Fruit fly (Drosophila melanogaster): ENCODE results near the gene NimC4.

The NimC4 gene

dm6 chr2L:14021646-14022129, 25.7 kb upstream of the NimC4 start (continued):
- TF ChIP-seq Pdp1 (GFP tag; optimal IDR thresholded peaks at IDR 0.05) (peak in 1 of 2 experiments; percentile 67), CG6689 (GFP tag; IDR thresholded peaks at IDR 0.05) (no peak), GATAe (GFP tag; conservative IDR thresholded peaks at IDR 0.05) (no peak), Jarid2 (GFP tag; optimal IDR thresholded peaks at IDR 0.05) (no peak), cad (GFP tag; optimal IDR thresholded peaks at IDR 0.05) (no peak), Bteb2 (GFP tag; optimal IDR thresholded peaks at IDR 0.05) (no peak), odd (GFP tag; optimal IDR thresholded peaks at IDR 0.05) (no peak), CG2129 (GFP tag; IDR thresholded peaks at IDR 0.05; ENCODE audit: partially characterized antibody) (0 out of 2 replicates have a peak, but pooled peaks have one; percentile 14), CG12659 (GFP tag; optimal IDR thresholded peaks at IDR 0.05) (no peak), rib (GFP tag; IDR thresholded peaks at IDR 0.05) (peak; percentile 74), Aef1 (GFP tag; IDR thresholded peaks at IDR 0.05) (0 out of 3 replicates have a peak, but pooled peaks have one; percentile 8), Deaf1 (tag; optimal IDR thresholded peaks at IDR 0.05) (no peak), CG10209 (GFP tag; optimal IDR thresholded peaks at IDR 0.05) (no peak), CG32772 (GFP tag; IDR thresholded peaks at IDR 0.05) (no peak), TFAM (GFP tag; optimal IDR thresholded peaks at IDR 0.05) (no peak), CG15269 (tag; optimal IDR thresholded peaks at IDR 0.05) (no peak), CG11695 (GFP tag; IDR thresholded peaks at IDR 0.05) (no peak), bigmax (GFP tag; optimal IDR thresholded peaks at IDR 0.05) (no peak), CG5953 (GFP tag; IDR thresholded peaks at IDR 0.05) (no peak), lab (GFP tag; optimal IDR thresholded peaks at IDR 0.05) (no peak), CG6791 (GFP tag; IDR thresholded peaks at IDR 0.05; ENCODE audit: partially characterized antibody) (peak; percentile 91), CG4707 (GFP tag; optimal IDR thresholded peaks at IDR 0.05) (no peak), ap (GFP tag; IDR thresholded peaks at IDR 0.05) (no peak), Optix (GFP tag; IDR thresholded peaks at IDR 0.05) (no peak), knrl (GFP tag; IDR thresholded peaks at IDR 0.05; ENCODE audit: partially characterized antibody) (peak; percentile 44; the same call in 2 of the 3 replicates), CG10462 (GFP tag; optimal IDR thresholded peaks at IDR 0.05) (no peak), cas (GFP tag; IDR thresholded peaks at IDR 0.05) (no peak), CG7987 (GFP tag; optimal IDR thresholded peaks at IDR 0.05) (peak; percentile 63), fd102C (GFP tag; optimal IDR thresholded peaks at IDR 0.05) (no peak), CG10366 (GFP tag; IDR thresholded peaks at IDR 0.05) (no peak), NC2β (GFP tag; optimal IDR thresholded peaks at IDR 0.05) (no peak), CG1602 (GFP tag; optimal IDR thresholded peaks at IDR 0.05) (no peak), CG3838 (GFP tag; optimal IDR thresholded peaks at IDR 0.05) (no peak), Kr (GFP tag; optimal IDR thresholded peaks at IDR 0.05) (no peak), gro (GFP tag; optimal IDR thresholded peaks at IDR 0.05) (peak; percentile 60), kni (GFP tag; optimal IDR thresholded peaks at IDR 0.05) (peak; percentile 100), CG15479 (GFP tag; optimal IDR thresholded peaks at IDR 0.05) (peak; percentile 44), CG32767 (GFP tag; IDR thresholded peaks at IDR 0.05) (peak; percentile 36), tio (GFP tag; optimal IDR thresholded peaks at IDR 0.05) (no peak), CG11398 (GFP tag; optimal IDR thresholded peaks at IDR 0.05) (no peak), ATbp (GFP tag; optimal IDR thresholded peaks at IDR 0.05) (no peak), CG14441 (GFP tag; IDR thresholded peaks at IDR 0.05) (0 out of 2 replicates have a peak, but pooled peaks have one; percentile 0), nmo (GFP tag; optimal IDR thresholded peaks at IDR 0.05) (no peak), CG12391 (tag; optimal IDR thresholded peaks at IDR 0.05) (no peak), ab (GFP tag; optimal IDR thresholded peaks at IDR 0.05) (peak; percentile 21), dan (GFP tag; IDR thresholded peaks at IDR 0.05) (no peak), Usf (GFP tag; optimal IDR thresholded peaks at IDR 0.05) (no peak), shn (GFP tag; optimal IDR thresholded peaks at IDR 0.05) (no peak), CG34376 (GFP tag; optimal IDR thresholded peaks at IDR 0.05) (peak; percentile 79), slbo (GFP tag; IDR thresholded peaks at IDR 0.05) (no peak), CkIIα-i1 (GFP tag; IDR thresholded peaks at IDR 0.05) (no peak)
